Fruit fly (Drosophila melanogaster): ENCODE measurements around the gene HGTX.

Gene HGTX

DNA sequence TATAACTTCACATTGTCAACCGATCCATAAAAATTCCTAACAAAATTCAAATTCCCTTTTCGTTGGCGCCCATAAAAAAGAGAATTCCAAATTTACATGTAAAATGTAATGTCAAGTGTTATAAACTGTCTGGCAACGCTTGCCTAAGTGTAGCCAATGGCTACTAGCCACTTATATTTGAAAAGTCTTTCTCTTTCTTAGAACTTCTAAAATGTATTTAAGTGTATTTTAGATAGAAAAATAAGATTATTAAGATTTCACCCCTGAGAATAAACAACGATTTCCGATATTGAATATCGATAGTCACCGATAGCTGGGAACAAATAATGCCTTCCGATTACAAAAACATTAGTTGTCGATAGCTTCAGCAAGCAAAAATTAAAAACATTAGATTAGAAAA, 39.7 kb downstream of the HGTX start, which contains the start of gene CG34039 (continued):
- peak; percentile 25 for TF ChIP-seq CG7839 (tag; optimal IDR thresholded peaks at IDR 0.05)
- no peak for TF ChIP-seq CG18599 (GFP tag; optimal IDR thresholded peaks at IDR 0.05)
- TF ChIP-seq CG12659 (GFP tag; optimal IDR thresholded peaks at IDR 0.05) = peak; percentile 75
- TF ChIP-seq CG12942 (GFP tag; optimal IDR thresholded peaks at IDR 0.05) = peak; percentile 8
- TF ChIP-seq org-1 (GFP tag; optimal IDR thresholded peaks at IDR 0.05) = no peak
- peak; percentile 82 for TF ChIP-seq CG14710 (tag; optimal IDR thresholded peaks at IDR 0.05)
- TF ChIP-seq pros (GFP tag; optimal IDR thresholded peaks at IDR 0.05) = peak; percentile 67
- TF ChIP-seq run (tag; optimal IDR thresholded peaks at IDR 0.05) = no peak
- peak; percentile 62 for TF ChIP-seq CG12391 (tag; optimal IDR thresholded peaks at IDR 0.05)
- no peak for TF ChIP-seq Bdp1 (GFP tag; optimal IDR thresholded peaks at IDR 0.05)
- no peak for TF ChIP-seq CG14667 (GFP tag; IDR thresholded peaks at IDR 0.05)
- TF ChIP-seq CG15601 (tag; optimal IDR thresholded peaks at IDR 0.05) = peak; percentile 65
- TF ChIP-seq D19A (tag; optimal IDR thresholded peaks at IDR 0.05) = no peak
- TF ChIP-seq CG13287 (GFP tag; IDR thresholded peaks at IDR 0.05; ENCODE audit: partially characterized antibody) = peak; percentile 98
- peak; percentile 82; the same call in 2 of the 3 replicates for TF ChIP-seq Opbp (GFP tag; IDR thresholded peaks at IDR 0.05; ENCODE audit: partially characterized antibody)
- TF ChIP-seq Dp (GFP tag; optimal IDR thresholded peaks at IDR 0.05) = peak; percentile 96
- TF ChIP-seq oc (tag; optimal IDR thresholded peaks at IDR 0.05) = no peak
- peak; percentile 94 for TF ChIP-seq hbn (GFP tag; IDR thresholded peaks at IDR 0.05; ENCODE audit: partially characterized antibody)
- TF ChIP-seq pfk (GFP tag; optimal IDR thresholded peaks at IDR 0.05) = no peak
- TF ChIP-seq fd96Cb (tag; optimal IDR thresholded peaks at IDR 0.05) = no peak
- TF ChIP-seq CG8478 (optimal IDR thresholded peaks at IDR 0.05) = no peak
- TF ChIP-seq Sry-δ (GFP tag; optimal IDR thresholded peaks at IDR 0.05) = peak; percentile 70
- no peak for TF ChIP-seq CG13775 (GFP tag; optimal IDR thresholded peaks at IDR 0.05)
- no peak for TF ChIP-seq ro (GFP tag; IDR thresholded peaks at IDR 0.05)
- TF ChIP-seq CG6683 (GFP tag; optimal IDR thresholded peaks at IDR 0.05) = no peak
- TF ChIP-seq sr (GFP tag; IDR thresholded peaks at IDR 0.05) = no peak
- TF ChIP-seq CG3838 (GFP tag; optimal IDR thresholded peaks at IDR 0.05) = no peak
- TF ChIP-seq Mad (GFP tag; optimal IDR thresholded peaks at IDR 0.05) = no peak
- TF ChIP-seq CG17829 (tag; optimal IDR thresholded peaks at IDR 0.05) = peak; percentile 60
- TF ChIP-seq CG34224 (GFP tag; IDR thresholded peaks at IDR 0.05; ENCODE audit: partially characterized antibody) = peak; percentile 97
- TF ChIP-seq MBD-R2 (GFP tag; IDR thresholded peaks at IDR 0.05) = peak; percentile 63
- TF ChIP-seq CG18262 (tag; optimal IDR thresholded peaks at IDR 0.05) = peak; percentile 47
- TF ChIP-seq unc-4 (GFP tag; IDR thresholded peaks at IDR 0.05; ENCODE audit: partially characterized antibody) = peak; percentile 97
- no peak for TF ChIP-seq ewg (GFP tag; optimal IDR thresholded peaks at IDR 0.05)
- no peak for TF ChIP-seq Jarid2 (GFP tag; optimal IDR thresholded peaks at IDR 0.05)
- peak; percentile 91; the same call in 2 of the 3 replicates for TF ChIP-seq knrl (GFP tag; IDR thresholded peaks at IDR 0.05; ENCODE audit: partially characterized antibody)
- 0 out of 2 replicates have a peak, but pooled peaks have one; percentile 21 for TF ChIP-seq CG31441 (GFP tag; IDR thresholded peaks at IDR 0.05)
- TF ChIP-seq CG18476 (GFP tag; optimal IDR thresholded peaks at IDR 0.05) = no peak
- no peak for TF ChIP-seq CG32767 (GFP tag; IDR thresholded peaks at IDR 0.05)
- no peak for TF ChIP-seq CG34422 (GFP tag; IDR thresholded peaks at IDR 0.05)
- TF ChIP-seq gem (tag; optimal IDR thresholded peaks at IDR 0.05) = peak; percentile 41
- peak; percentile 96 for TF ChIP-seq stwl (tag; optimal IDR thresholded peaks at IDR 0.05)
- no peak for TF ChIP-seq Meics (GFP tag; optimal IDR thresholded peaks at IDR 0.05)
- TF ChIP-seq CG15696 (tag; optimal IDR thresholded peaks at IDR 0.05) = no peak
- no peak for TF ChIP-seq CG9609 (GFP tag; optimal IDR thresholded peaks at IDR 0.05)
- TF ChIP-seq h (optimal IDR thresholded peaks at IDR 0.05) = no peak
- TF ChIP-seq zf30C (GFP tag; optimal IDR thresholded peaks at IDR 0.05) = peak; percentile 67
- TF ChIP-seq gce (GFP tag; IDR thresholded peaks at IDR 0.05) = no peak
- no peak for TF ChIP-seq psq (GFP tag; optimal IDR thresholded peaks at IDR 0.05)
- TF ChIP-seq CG16779 (GFP tag; IDR thresholded peaks at IDR 0.05) = no peak
- TF ChIP-seq CG9797 (GFP tag; optimal IDR thresholded peaks at IDR 0.05) = peak; percentile 9
